Fruit fly (Drosophila melanogaster) S2 (cell line): ENCODE data around the gene CecC.

ENCODE experiments used
- CG8478 ChIP-seq: fragments of >200 bp; optimal IDR thresholded peaks from 2 replicates; lab custom pipeline; 2018
- CTCF ChIP-seq, 2 experiments: fragments of >200 bp; optimal IDR thresholded peaks; 2 replicates each; lab custom pipeline; 2018

DNA sequence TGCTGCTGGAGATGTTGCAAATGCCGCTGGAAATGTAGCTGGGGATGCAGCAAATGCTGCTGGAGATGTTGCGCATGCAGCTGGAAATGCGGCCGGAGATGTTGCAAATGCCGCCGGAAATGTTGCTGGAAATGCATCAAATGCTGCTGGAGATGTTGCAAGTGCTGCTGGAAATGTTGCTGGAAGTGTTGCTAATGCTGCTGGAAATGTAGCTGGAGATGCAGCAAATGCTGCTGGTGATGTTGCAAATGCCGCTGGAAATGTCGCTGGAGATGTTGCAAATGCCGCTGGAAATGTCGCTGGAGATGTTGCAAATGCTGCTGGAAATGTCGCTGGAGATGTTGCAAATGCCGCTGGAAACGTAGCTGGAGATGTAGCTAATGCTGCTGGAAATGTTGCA, 36.0 kb downstream of the CecC start:
- TF ChIP-seq CG8478 (lab: Kevin White, UChicago) (no peak), CTCF (optimal IDR thresholded peaks at IDR 0.05; lab: Kevin White, UChicago) (no peak)
